Fruit fly (Drosophila melanogaster): ENCODE measurements around the gene CG44195.

Gene CG44195

dm6 chr3L:7614226-7614625 lies 81.2 kb downstream of the CG44195 start (continued):
- TF ChIP-seq Hr51 (GFP tag; optimal IDR thresholded peaks at IDR 0.05) (peak in 1 of 2 experiments; percentile 51), Dip2 (GFP tag; IDR thresholded peaks at IDR 0.05) (no peak), sd (tag; optimal IDR thresholded peaks at IDR 0.05) (no peak), CG6254 (GFP tag; optimal IDR thresholded peaks at IDR 0.05) (no peak), Neu2 (GFP tag; optimal IDR thresholded peaks at IDR 0.05; ENCODE audit: borderline replicate concordance) (no peak), sqz (GFP tag; optimal IDR thresholded peaks at IDR 0.05) (no peak), PHDP (tag; optimal IDR thresholded peaks at IDR 0.05) (peak; percentile 52), CG12769 (tag; optimal IDR thresholded peaks at IDR 0.05) (peak; percentile 29), ssp (GFP tag; IDR thresholded peaks at IDR 0.05) (peak; percentile 8; the same call in 1 of the 2 replicates), tup (GFP tag; optimal IDR thresholded peaks at IDR 0.05) (no peak), Deaf1 (tag; optimal IDR thresholded peaks at IDR 0.05) (peak; percentile 18), Dad (GFP tag; optimal IDR thresholded peaks at IDR 0.05) (no peak), jumu (GFP tag; optimal IDR thresholded peaks at IDR 0.05) (peak; percentile 27), ato (GFP tag; IDR thresholded peaks at IDR 0.05; ENCODE audit: partially characterized antibody) (no peak), yki (optimal IDR thresholded peaks at IDR 0.05) (no peak), CG11456 (GFP tag; IDR thresholded peaks at IDR 0.05) (no peak), chm (GFP tag; IDR thresholded peaks at IDR 0.05) (no peak), repo (GFP tag; optimal IDR thresholded peaks at IDR 0.05) (no peak), zf30C (GFP tag; optimal IDR thresholded peaks at IDR 0.05) (peak; percentile 5), CG3281 (GFP tag; optimal IDR thresholded peaks at IDR 0.05) (no peak), Stat92E (GFP tag; optimal IDR thresholded peaks at IDR 0.05) (no peak), CG7745 (tag; optimal IDR thresholded peaks at IDR 0.05) (no peak), sens-2 (GFP tag; IDR thresholded peaks at IDR 0.05) (no peak), TFAM (GFP tag; optimal IDR thresholded peaks at IDR 0.05) (no peak), Dfd (GFP tag; optimal IDR thresholded peaks at IDR 0.05) (no peak), hth (optimal IDR thresholded peaks at IDR 0.05) (no peak), gcm (GFP tag; optimal IDR thresholded peaks at IDR 0.05) (no peak), odd (GFP tag; optimal IDR thresholded peaks at IDR 0.05) (no peak), stc (GFP tag; IDR thresholded peaks at IDR 0.05) (no peak), CG11093 (GFP tag; IDR thresholded peaks at IDR 0.05) (no peak), bsh (GFP tag; optimal IDR thresholded peaks at IDR 0.05) (peak in 1 of 2 experiments; percentile 68), Rx (GFP tag; IDR thresholded peaks at IDR 0.05) (no peak), nerfin-1 (tag; optimal IDR thresholded peaks at IDR 0.05) (no peak), CG14860 (GFP tag; IDR thresholded peaks at IDR 0.05; ENCODE audit: partially characterized antibody) (no peak), CG2875 (GFP tag; optimal IDR thresholded peaks at IDR 0.05) (no peak), CG6654 (GFP tag; optimal IDR thresholded peaks at IDR 0.05) (no peak), CG11085 (GFP tag; IDR thresholded peaks at IDR 0.05) (no peak), kni (GFP tag; optimal IDR thresholded peaks at IDR 0.05) (no peak), Eip74EF (GFP tag; optimal IDR thresholded peaks at IDR 0.05) (no peak), ind (GFP tag; optimal IDR thresholded peaks at IDR 0.05) (peak; percentile 62), CG3847 (GFP tag; IDR thresholded peaks at IDR 0.05) (peak; percentile 33; the same call in 1 of the 2 replicates), CG9932 (GFP tag; IDR thresholded peaks at IDR 0.05) (peak; percentile 41), bowl (GFP tag; IDR thresholded peaks at IDR 0.05) (no peak), CG8478 (optimal IDR thresholded peaks at IDR 0.05) (no peak), Mad (GFP tag; optimal IDR thresholded peaks at IDR 0.05) (no peak), knrl (GFP tag; IDR thresholded peaks at IDR 0.05; ENCODE audit: partially characterized antibody) (no peak), gce (GFP tag; IDR thresholded peaks at IDR 0.05) (peak; percentile 32; the same call in 1 of the 3 replicates), Rfx (GFP tag; IDR thresholded peaks at IDR 0.05) (peak; percentile 54; the same call in 1 of the 2 replicates), onecut (GFP tag; IDR thresholded peaks at IDR 0.05) (no peak), trh (GFP tag; optimal IDR thresholded peaks at IDR 0.05) (no peak), Atf3 (GFP tag; optimal IDR thresholded peaks at IDR 0.05) (no peak), CG13296 (GFP tag; optimal IDR thresholded peaks at IDR 0.05) (no peak)
